Fruit fly (Drosophila melanogaster): ENCODE data around the gene pad.

pad gene

dm6 chr3R:16355393-16355943, 13.3 kb downstream of the pad start (continued):
- TF ChIP-seq Fer1 (GFP tag; optimal IDR thresholded peaks at IDR 0.05) (peak; percentile 51), fd96Cb (tag; optimal IDR thresholded peaks at IDR 0.05) (no peak), dm (GFP tag; optimal IDR thresholded peaks at IDR 0.05) (no peak), CG1024 (GFP tag; IDR thresholded peaks at IDR 0.05) (no peak), Hmx (GFP tag; optimal IDR thresholded peaks at IDR 0.05) (no peak), jigr1 (GFP tag; IDR thresholded peaks at IDR 0.05) (no peak), Hr78 (GFP tag; optimal IDR thresholded peaks at IDR 0.05) (peak in 1 of 2 experiments; percentile 5), ap (GFP tag; IDR thresholded peaks at IDR 0.05) (no peak), CG10209 (GFP tag; optimal IDR thresholded peaks at IDR 0.05) (no peak), Dfd (GFP tag; optimal IDR thresholded peaks at IDR 0.05) (no peak), chinmo (GFP tag; IDR thresholded peaks at IDR 0.05; ENCODE audit: partially characterized antibody) (peak; percentile 82; the same call in 2 of the 4 replicates), Bteb2 (GFP tag; optimal IDR thresholded peaks at IDR 0.05) (no peak), CG11093 (GFP tag; IDR thresholded peaks at IDR 0.05) (no peak), CG14965 (GFP tag; optimal IDR thresholded peaks at IDR 0.05; ENCODE audit: borderline replicate concordance) (no peak), tap (tag; optimal IDR thresholded peaks at IDR 0.05) (no peak), ssp (GFP tag; IDR thresholded peaks at IDR 0.05) (no peak), zf30C (GFP tag; optimal IDR thresholded peaks at IDR 0.05) (no peak), Sry-β (GFP tag; optimal IDR thresholded peaks at IDR 0.05) (no peak), CG11696 (GFP tag; IDR thresholded peaks at IDR 0.05) (0 out of 2 replicates have a peak, but pooled peaks have one; percentile 45), ttk (GFP tag; IDR thresholded peaks at IDR 0.05) (no peak), tup (GFP tag; optimal IDR thresholded peaks at IDR 0.05) (no peak), Camta (GFP tag; optimal IDR thresholded peaks at IDR 0.05) (no peak), ham (GFP tag; IDR thresholded peaks at IDR 0.05) (no peak), Oaz (GFP tag; IDR thresholded peaks at IDR 0.05) (no peak), Stat92E (GFP tag; optimal IDR thresholded peaks at IDR 0.05) (no peak), Rx (GFP tag; IDR thresholded peaks at IDR 0.05) (no peak), CG11504 (tag; optimal IDR thresholded peaks at IDR 0.05) (peak; percentile 23), wek (GFP tag; optimal IDR thresholded peaks at IDR 0.05) (no peak), gsb (GFP tag; IDR thresholded peaks at IDR 0.05) (0 out of 2 replicates have a peak, but pooled peaks have one; percentile 14), ken (GFP tag; IDR thresholded peaks at IDR 0.05) (peak; percentile 40; the same call in 1 of the 3 replicates), CG8924 (tag; optimal IDR thresholded peaks at IDR 0.05) (no peak), nau (GFP tag; optimal IDR thresholded peaks at IDR 0.05) (peak; percentile 47), Dip3 (GFP tag; optimal IDR thresholded peaks at IDR 0.05) (peak; percentile 37), CG10565 (GFP tag; optimal IDR thresholded peaks at IDR 0.05) (no peak), CG2875 (GFP tag; optimal IDR thresholded peaks at IDR 0.05) (no peak), mam (GFP tag; optimal IDR thresholded peaks at IDR 0.05) (peak; percentile 70), Adf1 (GFP tag; IDR thresholded peaks at IDR 0.05) (peak; percentile 29; the same call in 1 of the 2 replicates), CG4707 (GFP tag; optimal IDR thresholded peaks at IDR 0.05) (no peak), Gsc (GFP tag; IDR thresholded peaks at IDR 0.05) (no peak), danr (GFP tag; IDR thresholded peaks at IDR 0.05) (no peak), HLH54F (GFP tag; optimal IDR thresholded peaks at IDR 0.05) (peak; percentile 61), Myb (GFP tag; optimal IDR thresholded peaks at IDR 0.05) (peak; percentile 5), Xrp1 (GFP tag; IDR thresholded peaks at IDR 0.05) (0 out of 2 replicates have a peak, but pooled peaks have one; percentile 21), CG17361 (GFP tag; IDR thresholded peaks at IDR 0.05) (no peak), Drgx (GFP tag; IDR thresholded peaks at IDR 0.05) (no peak), CG1647 (GFP tag; optimal IDR thresholded peaks at IDR 0.05) (peak; percentile 13), grn (GFP tag; optimal IDR thresholded peaks at IDR 0.05) (no peak), jumu (GFP tag; optimal IDR thresholded peaks at IDR 0.05) (peak; percentile 33), CG18011 (GFP tag; optimal IDR thresholded peaks at IDR 0.05) (no peak), CG31388 (GFP tag; optimal IDR thresholded peaks at IDR 0.05) (no peak), Fer3 (tag; optimal IDR thresholded peaks at IDR 0.05) (peak; percentile 62)
